Fruit fly (Drosophila melanogaster): ENCODE measurements around the gene Ge-1.

The Ge-1 gene

dm6 chr2L:11091111-11091510 lies 9.6 kb downstream of the Ge-1 start, which contains the start of gene Wdr59 (continued):
- no peak for TF ChIP-seq cg (GFP tag; optimal IDR thresholded peaks at IDR 0.05)
- TF ChIP-seq CG10267 (tag; optimal IDR thresholded peaks at IDR 0.05) = peak; percentile 69
- peak; percentile 56; the same call in 1 of the 3 replicates for TF ChIP-seq Dbx (GFP tag; IDR thresholded peaks at IDR 0.05)
- no peak for TF ChIP-seq caup (GFP tag; optimal IDR thresholded peaks at IDR 0.05; ENCODE audit: severe bottlenecking)
- TF ChIP-seq sens-2 (GFP tag; IDR thresholded peaks at IDR 0.05) = no peak
- no peak for TF ChIP-seq sd (tag; optimal IDR thresholded peaks at IDR 0.05)
- TF ChIP-seq CG3847 (GFP tag; IDR thresholded peaks at IDR 0.05) = no peak
- no peak for TF ChIP-seq CG2875 (GFP tag; optimal IDR thresholded peaks at IDR 0.05)
- TF ChIP-seq CG17912 (GFP tag; optimal IDR thresholded peaks at IDR 0.05) = no peak
- TF ChIP-seq ab (GFP tag; optimal IDR thresholded peaks at IDR 0.05) = no peak
- TF ChIP-seq CG42726 (GFP tag; IDR thresholded peaks at IDR 0.05; ENCODE audit: partially characterized antibody) = no peak
- no peak for TF ChIP-seq CG31224 (GFP tag; IDR thresholded peaks at IDR 0.05)
- no peak for TF ChIP-seq CG14014 (GFP tag; IDR thresholded peaks at IDR 0.05)
- TF ChIP-seq croc (GFP tag; conservative IDR thresholded peaks at IDR 0.05) = no peak
- TF ChIP-seq lbe (GFP tag; optimal IDR thresholded peaks at IDR 0.05) = no peak
- no peak for TF ChIP-seq jumu (GFP tag; optimal IDR thresholded peaks at IDR 0.05)
- TF ChIP-seq CG4854 (GFP tag; optimal IDR thresholded peaks at IDR 0.05) = peak; percentile 9
- TF ChIP-seq Eip74EF (GFP tag; optimal IDR thresholded peaks at IDR 0.05) = no peak
- TF ChIP-seq Hr3 (GFP tag; optimal IDR thresholded peaks at IDR 0.05) = peak; percentile 53
- no peak for TF ChIP-seq CG7839 (tag; optimal IDR thresholded peaks at IDR 0.05)
- peak; percentile 57 for TF ChIP-seq CG15514 (GFP tag; optimal IDR thresholded peaks at IDR 0.05)
- TF ChIP-seq lola (GFP tag; optimal IDR thresholded peaks at IDR 0.05) = peak in 1 of 3 experiments; percentile 59
- no peak for TF ChIP-seq CG34376 (GFP tag; optimal IDR thresholded peaks at IDR 0.05)
- TF ChIP-seq z (GFP tag; IDR thresholded peaks at IDR 0.05) = no peak
- no peak for TF ChIP-seq twi (tag; optimal IDR thresholded peaks at IDR 0.05)
- TF ChIP-seq kni (GFP tag; optimal IDR thresholded peaks at IDR 0.05) = no peak
- peak; percentile 93 for TF ChIP-seq row (GFP tag; IDR thresholded peaks at IDR 0.05)
- TF ChIP-seq cas (GFP tag; IDR thresholded peaks at IDR 0.05) = no peak
- TF ChIP-seq CG10565 (GFP tag; optimal IDR thresholded peaks at IDR 0.05) = no peak
- no peak for TF ChIP-seq HHEX (GFP tag; optimal IDR thresholded peaks at IDR 0.05)
- TF ChIP-seq CG9797 (GFP tag; optimal IDR thresholded peaks at IDR 0.05) = no peak
- TF ChIP-seq hkb (optimal IDR thresholded peaks at IDR 0.05) = no peak
- TF ChIP-seq hkb (GFP tag; IDR thresholded peaks at IDR 0.05) = no peak
- TF ChIP-seq so (GFP tag; IDR thresholded peaks at IDR 0.05) = no peak
- no peak for TF ChIP-seq ham (GFP tag; IDR thresholded peaks at IDR 0.05)
- TF ChIP-seq tap (tag; optimal IDR thresholded peaks at IDR 0.05) = no peak
- no peak for TF ChIP-seq Atf6 (GFP tag; IDR thresholded peaks at IDR 0.05)
- TF ChIP-seq pho (GFP tag; optimal IDR thresholded peaks at IDR 0.05) = peak; percentile 28
- peak; percentile 16; the same call in 1 of the 2 replicates for TF ChIP-seq lmd (GFP tag; IDR thresholded peaks at IDR 0.05)
- TF ChIP-seq danr (GFP tag; IDR thresholded peaks at IDR 0.05) = no peak
- TF ChIP-seq chif (GFP tag; optimal IDR thresholded peaks at IDR 0.05) = no peak
- TF ChIP-seq CG11723 (GFP tag; optimal IDR thresholded peaks at IDR 0.05) = no peak
- no peak for TF ChIP-seq psq (GFP tag; optimal IDR thresholded peaks at IDR 0.05)
- no peak for TF ChIP-seq tx (GFP tag; optimal IDR thresholded peaks at IDR 0.05)
- TF ChIP-seq dimm (GFP tag; IDR thresholded peaks at IDR 0.05) = no peak
- 0 out of 2 replicates have a peak, but pooled peaks have one; percentile 13 for TF ChIP-seq CG14441 (GFP tag; IDR thresholded peaks at IDR 0.05)
- no peak for TF ChIP-seq CG33213 (GFP tag; optimal IDR thresholded peaks at IDR 0.05)
- no peak for TF ChIP-seq CG5953 (GFP tag; IDR thresholded peaks at IDR 0.05)
- no peak for TF ChIP-seq CG10274 (GFP tag; optimal IDR thresholded peaks at IDR 0.05)
- TF ChIP-seq Fer3 (tag; optimal IDR thresholded peaks at IDR 0.05) = no peak
- TF ChIP-seq pb (GFP tag; optimal IDR thresholded peaks at IDR 0.05) = no peak
- peak; percentile 14 for TF ChIP-seq fd96Cb (tag; optimal IDR thresholded peaks at IDR 0.05)

Measured in whole organism, embryonic.